Worm (Caenorhabditis elegans) whole organism, L4 larva: ENCODE results near the gene suf-1.

Source experiments
- Y5F2A.4 ChIP-seq: fragments of 200-800 bp; sonication (Bioruptor generic); optimal IDR thresholded peaks from 2 replicates; lab custom pipeline; 2018; ENCODE audit warnings: mild to moderate bottlenecking, missing genetic modification characterization, missing compliant biosample characterization
- aly-2 ChIP-seq: sonication (generic microtip); optimal IDR thresholded peaks from 2 replicates; lab custom pipeline; 2018; ENCODE audit warnings: missing biosample characterization, missing genetic modification characterization
- arid-1 ChIP-seq: fragments of 200-800 bp; sonication (Bioruptor generic); conservative IDR thresholded peaks from 2 replicates; pipeline ENCODE4 v1.3.6; 2022; ENCODE audit warnings: missing genetic modification reagents, missing genetic modification characterization, missing compliant biosample characterization
- ceh-44 ChIP-seq: fragments of 200-800 bp; sonication (Bioruptor generic); IDR thresholded peaks from 2 replicates; pipeline ENCODE4 v1.3.6; 2022; ENCODE audit warnings: missing genetic modification reagents, missing genetic modification characterization, missing compliant biosample characterization
- ceh-62 ChIP-seq: sonication (generic microtip); optimal IDR thresholded peaks from 2 replicates; lab custom pipeline; 2017; ENCODE audit warnings: missing biosample characterization, missing genetic modification characterization
- daf-12 ChIP-seq: fragments of 150-350 bp; optimal IDR thresholded peaks from 2 replicates; lab custom pipeline; 2014; ENCODE audit warnings: missing biosample characterization, missing genetic modification reagents, missing genetic modification characterization
- daf-16 ChIP-seq, 3 experiments: sonication (generic microtip); optimal IDR thresholded peaks; 2 replicates each; lab custom pipeline; 2016 to 2017; ENCODE audit warnings: missing genetic modification characterization in 3 of 3, missing genetic modification reagents in 3 of 3, mild to moderate bottlenecking in 2 of 3, missing compliant biosample characterization in 2 of 3, missing biosample characterization in 1 of 3, moderate library complexity in 1 of 3
- daf-8 ChIP-seq: fragments of 200-800 bp; sonication (Bioruptor generic); IDR thresholded peaks from 2 replicates; pipeline ENCODE4 v1.3.6; 2022; ENCODE audit warnings: missing genetic modification characterization, missing compliant biosample characterization
- dmd-8 ChIP-seq: fragments of 200-800 bp; sonication (Bioruptor generic); IDR thresholded peaks from 2 replicates; pipeline ENCODE4 v1.3.6; 2022; ENCODE audit warnings: missing genetic modification characterization, missing compliant biosample characterization
- dmd-9 ChIP-seq: fragments of 200-800 bp; sonication (Bioruptor generic); IDR thresholded peaks from 2 replicates; pipeline ENCODE4 v1.3.6; 2022; ENCODE audit warnings: missing genetic modification reagents, missing genetic modification characterization, missing compliant biosample characterization
- dpl-1 ChIP-seq: fragments of 150-350 bp; optimal IDR thresholded peaks from 2 replicates; lab custom pipeline; 2014; ENCODE audit warnings: missing biosample characterization, missing genetic modification reagents, missing genetic modification characterization
- duxl-1 ChIP-seq: sonication (generic microtip); optimal IDR thresholded peaks from 2 replicates; lab custom pipeline; 2016; ENCODE audit warnings: mild to moderate bottlenecking, missing genetic modification characterization, moderate library complexity, missing compliant biosample characterization; ENCODE audit not compliant: poor library complexity
- egl-27 ChIP-seq: sonication (generic microtip); optimal IDR thresholded peaks from 3 replicates; lab custom pipeline; 2017; ENCODE audit warnings: missing biosample characterization, missing genetic modification reagents, missing genetic modification characterization
- gei-8 ChIP-seq: fragments of 200-800 bp; sonication (Bioruptor generic); optimal IDR thresholded peaks from 2 replicates; lab custom pipeline; 2018; ENCODE audit warnings: mild to moderate bottlenecking, missing genetic modification characterization, missing compliant biosample characterization
- hif-1 ChIP-seq, 2 experiments: sonication (generic microtip); optimal IDR thresholded peaks; 2 replicates each; lab custom pipeline; 2016 to 2017; ENCODE audit warnings: missing compliant biosample characterization in 2 of 2, missing genetic modification characterization in 2 of 2, missing genetic modification reagents in 2 of 2, missing genotype in 2 of 2, mild to moderate bottlenecking in 1 of 2
- hlh-11 ChIP-seq: fragments of 200-800 bp; sonication (Bioruptor generic); optimal IDR thresholded peaks from 2 replicates; lab custom pipeline; 2018; ENCODE audit warnings: mild to moderate bottlenecking, missing genetic modification characterization, missing compliant biosample characterization
- lim-7 ChIP-seq: fragments of 200-800 bp; sonication (Bioruptor generic); IDR thresholded peaks from 2 replicates; pipeline ENCODE4 v1.3.6; 2022; ENCODE audit warnings: missing genetic modification characterization, missing compliant biosample characterization
- lin-39 ChIP-seq: fragments of 150-350 bp; optimal IDR thresholded peaks from 2 replicates; lab custom pipeline; 2014; ENCODE audit warnings: missing biosample characterization, missing genetic modification reagents, missing genetic modification characterization
- lir-3 ChIP-seq: sonication (generic microtip); optimal IDR thresholded peaks from 2 replicates; lab custom pipeline; 2016; ENCODE audit warnings: mild to moderate bottlenecking, missing genetic modification characterization, missing compliant biosample characterization
- mdt-29 ChIP-seq: fragments of 200-800 bp; sonication (Bioruptor generic); IDR thresholded peaks from 2 replicates; pipeline ENCODE4 v1.3.6; 2022; ENCODE audit warnings: missing genetic modification reagents, missing genetic modification characterization, missing compliant biosample characterization
- mxl-2 ChIP-seq: fragments of 200-800 bp; sonication (Bioruptor generic); conservative IDR thresholded peaks from 2 replicates; pipeline ENCODE4 v1.3.6; 2022; ENCODE audit warnings: missing genetic modification reagents, missing genetic modification characterization, missing compliant biosample characterization
- nhr-10 ChIP-seq: fragments of 150-350 bp; optimal IDR thresholded peaks from 2 replicates; lab custom pipeline; 2014; ENCODE audit warnings: missing biosample characterization, missing genetic modification characterization
- nhr-11 ChIP-seq: fragments of 150-350 bp; optimal IDR thresholded peaks from 2 replicates; lab custom pipeline; 2014; ENCODE audit warnings: missing biosample characterization, missing genetic modification characterization
- nhr-111 ChIP-seq: fragments of 200-800 bp; sonication (Bioruptor generic); optimal IDR thresholded peaks from 2 replicates; lab custom pipeline; 2018; ENCODE audit warnings: mild to moderate bottlenecking, missing genetic modification characterization, missing compliant biosample characterization
- nhr-25 ChIP-seq: sonication (generic microtip); optimal IDR thresholded peaks from 2 replicates; lab custom pipeline; 2017; ENCODE audit warnings: missing genetic modification characterization, mild to moderate bottlenecking, missing compliant biosample characterization, antibody characterized with exemption, moderate library complexity, borderline replicate concordance; ENCODE audit not compliant: insufficient read depth
- nhr-28 ChIP-seq: fragments of 150-350 bp; optimal IDR thresholded peaks from 2 replicates; lab custom pipeline; 2014; ENCODE audit warnings: missing biosample characterization, missing genetic modification characterization
- nhr-41 ChIP-seq: fragments of 200-800 bp; sonication (Bioruptor generic); IDR thresholded peaks from 2 replicates; pipeline ENCODE4 v1.3.6; 2022; ENCODE audit warnings: missing genetic modification reagents, missing genetic modification characterization, missing compliant biosample characterization
- nhr-48 ChIP-seq: sonication (generic microtip); optimal IDR thresholded peaks from 2 replicates; lab custom pipeline; 2016; ENCODE audit warnings: mild to moderate bottlenecking, missing genetic modification characterization, missing compliant biosample characterization
- nhr-6 ChIP-seq: fragments of 150-350 bp; optimal IDR thresholded peaks from 2 replicates; lab custom pipeline; 2014; ENCODE audit warnings: missing biosample characterization, missing genetic modification characterization
- nhr-76 ChIP-seq: fragments of 150-350 bp; optimal IDR thresholded peaks from 2 replicates; lab custom pipeline; 2014; ENCODE audit warnings: missing biosample characterization, missing genetic modification characterization
- saeg-2 ChIP-seq: fragments of 200-800 bp; sonication (Bioruptor generic); IDR thresholded peaks from 2 replicates; pipeline ENCODE4 v1.3.6; 2022; ENCODE audit warnings: missing genetic modification reagents, missing genetic modification characterization, missing compliant biosample characterization
- sdz-12 ChIP-seq: fragments of 200-800 bp; sonication (Bioruptor generic); optimal IDR thresholded peaks from 2 replicates; lab custom pipeline; 2018; ENCODE audit warnings: mild to moderate bottlenecking, missing genetic modification characterization, missing compliant biosample characterization
- skn-1 ChIP-seq: fragments of 150-350 bp; optimal IDR thresholded peaks from 2 replicates; lab custom pipeline; 2014; ENCODE audit warnings: missing biosample characterization, missing genetic modification characterization
- spr-1 ChIP-seq: sonication (generic microtip); optimal IDR thresholded peaks from 2 replicates; lab custom pipeline; 2016; ENCODE audit warnings: mild to moderate bottlenecking, missing genetic modification characterization, missing compliant biosample characterization
- unc-130 ChIP-seq: sonication (generic microtip); optimal IDR thresholded peaks from 2 replicates; lab custom pipeline; 2016; ENCODE audit warnings: missing genetic modification reagents, missing genetic modification characterization, missing compliant biosample characterization
- unc-62 ChIP-seq, 3 experiments: fragments of 150-350 bp in 1 of 3; sonication (generic microtip); optimal IDR thresholded peaks in 2 of 3; peaks in 1 of 3; 1 replicate in 1 of 3; 2 replicates in 2 of 3; lab custom pipeline; 2014 to 2017; ENCODE audit warnings: missing biosample characterization in 3 of 3, missing genetic modification characterization in 3 of 3, missing genetic modification reagents in 3 of 3, missing genotype in 1 of 3
- zfp-2 ChIP-seq: sonication (generic microtip); optimal IDR thresholded peaks from 2 replicates; lab custom pipeline; 2016; ENCODE audit warnings: mild to moderate bottlenecking, missing genetic modification characterization, missing compliant biosample characterization
- zip-2 ChIP-seq: fragments of 150-350 bp; optimal IDR thresholded peaks from 2 replicates; lab custom pipeline; 2014; ENCODE audit warnings: missing biosample characterization, missing genetic modification characterization

suf-1 gene

ce11 chrII:8612470-8612869, 8.8 kb downstream of the suf-1 start, which contains the start of gene T22C8.1:
Gene T22C8.1 (plus strand): TSS chrII:8612770.
- TF ChIP-seq daf-12: no peak
- no peak for TF ChIP-seq nhr-10 (tag; lab: Kevin White, UChicago)
- no peak for TF ChIP-seq unc-62 (GFP tag; optimal IDR thresholded peaks at IDR 0.05 in 1 of 2; lab: Kevin White, UChicago)
- no peak for TF ChIP-seq unc-62 (tag; optimal IDR thresholded peaks at IDR 0.05; lab: Kevin White, UChicago)
- TF ChIP-seq daf-16 (GFP tag; optimal IDR thresholded peaks at IDR 0.05; lab: Kevin White, UChicago): no peak
- no peak for TF ChIP-seq daf-16 (tag; optimal IDR thresholded peaks at IDR 0.05; lab: Kevin White, UChicago)
- no peak for TF ChIP-seq hif-1 (tag; optimal IDR thresholded peaks at IDR 0.05; lab: Kevin White, UChicago)
- TF ChIP-seq mdt-29 (GFP tag; lab: Robert Waterston, UW): no peak

- TF ChIP-seq nhr-25 (tag; lab: Kevin White, UChicago) (no peak), unc-62 (GFP tag; optimal IDR thresholded peaks at IDR 0.05 in 1 of 2; lab: Kevin White, UChicago) (peak in 1 of 2 experiments; percentile 91), unc-62 (tag; optimal IDR thresholded peaks at IDR 0.05; lab: Kevin White, UChicago) (no peak)
- TF ChIP-seq, all 104 proteins: peak for 1
Measured at ce11 chrII:8616155-8616554, 12.5 kb downstream of the suf-1 start.

DNA sequence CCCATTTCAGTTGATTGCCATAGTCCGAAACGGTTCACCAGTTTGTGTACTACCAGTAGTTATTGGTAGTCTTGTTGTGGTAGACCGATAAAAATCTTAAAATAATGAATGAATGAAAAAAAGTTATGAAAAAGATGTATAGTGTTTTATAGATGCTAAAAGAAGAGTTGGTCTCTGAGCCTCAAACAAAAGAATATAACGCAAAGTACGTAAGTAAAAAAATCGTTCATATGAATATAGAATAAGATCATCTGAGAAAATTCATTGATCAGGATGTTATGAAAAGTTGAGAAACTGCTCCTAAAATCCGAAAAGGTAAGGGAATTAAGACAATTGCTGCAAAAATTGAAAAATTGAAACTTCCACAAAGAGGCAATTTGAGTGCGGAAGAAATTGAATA, 13.9 kb downstream of the suf-1 start, which contains the start of gene chhy-1:
TSS of gene chhy-1 (minus strand) at position 101 of the 400 bp plus-strand sequence.
- TF ChIP-seq nhr-6 (tag; lab: Kevin White, UChicago) (no peak), nhr-111 (no peak), nhr-11 (tag; lab: Kevin White, UChicago) (no peak), hlh-11 (no peak), dmd-9 (GFP tag; lab: Robert Waterston, UW) (no peak), ceh-62 (no peak), dpl-1 (GFP tag; lab: Kevin White, UChicago) (no peak), nhr-76 (no peak), zfp-2 (no peak), Y5F2A.4 (GFP tag; lab: Kevin White, UChicago) (no peak), dmd-8 (GFP tag; lab: Robert Waterston, UW) (no peak), mxl-2 (GFP tag; lab: Robert Waterston, UW) (no peak), arid-1 (GFP tag; lab: Robert Waterston, UW) (no peak), spr-1 (tag; lab: Kevin White, UChicago) (no peak), aly-2 (no peak), egl-27 (tag; lab: Kevin White, UChicago) (no peak), lim-7 (GFP tag; lab: Robert Waterston, UW) (no peak), daf-16 (GFP tag; optimal IDR thresholded peaks at IDR 0.05; lab: Kevin White, UChicago) (no peak), daf-16 (tag; optimal IDR thresholded peaks at IDR 0.05; lab: Kevin White, UChicago) (no peak), nhr-41 (GFP tag; lab: Robert Waterston, UW) (no peak)
- TF ChIP-seq, all 104 proteins: peak for 0

DNA sequence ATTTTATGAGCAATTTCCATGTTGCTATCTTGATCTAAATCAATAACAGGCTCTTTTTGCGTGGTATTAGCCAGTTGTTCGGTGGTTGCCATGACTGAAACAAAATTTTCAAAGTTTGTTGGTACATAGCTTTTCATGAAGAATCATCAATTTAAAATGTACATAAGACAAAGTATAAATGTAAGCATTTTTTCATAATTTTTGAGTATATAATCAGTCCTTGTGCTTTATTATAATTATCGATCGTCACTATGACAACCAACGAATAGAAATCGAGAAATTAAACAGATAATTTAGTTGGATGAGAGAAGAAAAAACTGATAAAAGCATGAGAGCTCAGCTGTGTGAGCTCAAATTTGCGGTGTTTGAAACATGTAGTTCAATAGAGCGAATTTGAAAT, 18.2 kb downstream of the suf-1 start, which contains the start of gene T22C8.3:
TSS of gene T22C8.3 (minus strand) at position 101 of the 400 bp plus-strand sequence.
- no peak for TF ChIP-seq egl-27 (tag; lab: Kevin White, UChicago)
- TF ChIP-seq lin-39 (tag; lab: Kevin White, UChicago): no peak
- TF ChIP-seq ceh-44 (GFP tag; lab: Robert Waterston, UW): no peak
- no peak for TF ChIP-seq zip-2
- no peak for TF ChIP-seq sdz-12 (GFP tag; lab: Kevin White, UChicago)
- TF ChIP-seq nhr-28 (tag; lab: Kevin White, UChicago): peak; percentile 14
- TF ChIP-seq skn-1 (tag; lab: Kevin White, UChicago): no peak

- no peak for TF ChIP-seq gei-8 (GFP tag; lab: Kevin White, UChicago)
- TF ChIP-seq saeg-2: no peak
- no peak for TF ChIP-seq ceh-44 (GFP tag; lab: Robert Waterston, UW)
- TF ChIP-seq nhr-48 (tag; lab: Kevin White, UChicago): no peak
- TF ChIP-seq duxl-1 (tag; lab: Kevin White, UChicago): no peak
- no peak for TF ChIP-seq unc-130 (GFP tag; lab: Kevin White, UChicago)
- no peak for TF ChIP-seq daf-8 (GFP tag; lab: Robert Waterston, UW)
- TF ChIP-seq Y5F2A.4 (GFP tag; lab: Kevin White, UChicago): no peak
- TF ChIP-seq hif-1 (tag; optimal IDR thresholded peaks at IDR 0.05; lab: Kevin White, UChicago): no peak
- TF ChIP-seq lir-3: no peak
- TF ChIP-seq daf-16 (GFP tag; optimal IDR thresholded peaks at IDR 0.05; lab: Kevin White, UChicago): no peak
- no peak for TF ChIP-seq daf-16 (tag; optimal IDR thresholded peaks at IDR 0.05; lab: Kevin White, UChicago)
- TF ChIP-seq unc-62 (GFP tag; optimal IDR thresholded peaks at IDR 0.05 in 1 of 2; lab: Kevin White, UChicago): no peak
- no peak for TF ChIP-seq unc-62 (tag; optimal IDR thresholded peaks at IDR 0.05; lab: Kevin White, UChicago)
- no peak for TF ChIP-seq daf-12
Measured at ce11 chrII:8623396-8623795, 19.8 kb downstream of the suf-1 start, which contains the start of gene T22C8.4. Gene T22C8.4 (minus strand): TSS chrII:8623496.
